Worm (Caenorhabditis elegans) whole organism, midembryonic: ENCODE measurements around the gene F55C12.2.

Experiments used
- T22C8.4 ChIP-seq: fragments of 200-800 bp; sonication (Bioruptor generic); IDR thresholded peaks from 2 replicates; pipeline ENCODE4 v1.3.6; 2022; ENCODE audit warnings: missing genetic modification characterization, missing compliant biosample characterization
- ztf-29 ChIP-seq: fragments of 200-800 bp; sonication (Bioruptor generic); IDR thresholded peaks from 2 replicates; pipeline ENCODE4 v1.3.6; 2022; ENCODE audit warnings: missing genetic modification reagents, missing genetic modification characterization, missing compliant biosample characterization

ce11 chrII:5845441-5845840, 31.2 kb upstream of the F55C12.2 start, which contains the start of the genes ZK1248.17 and H41C03.3:
- TF ChIP-seq ztf-29, result no peak
- no peak for TF ChIP-seq T22C8.4 (GFP tag; lab: Robert Waterston, UW)
